Fruit fly (Drosophila melanogaster) whole organism, wandering third instar larva: ENCODE results near the gene Nfs1.

Experiments
- Abd-B ChIP-seq: fragments of >200 bp; optimal IDR thresholded peaks from 2 replicates; lab custom pipeline; 2017; ENCODE audit warnings: missing biosample characterization, missing genetic modification characterization
- CrebA ChIP-seq: fragments of 200-800 bp; sonication (Bioruptor generic); optimal IDR thresholded peaks from 2 replicates; lab custom pipeline; 2016; ENCODE audit warnings: missing biosample characterization, mild to moderate bottlenecking, missing genetic modification characterization, borderline replicate concordance
- Hnf4 ChIP-seq: fragments of 200-800 bp; sonication (Bioruptor generic); optimal IDR thresholded peaks from 2 replicates; lab custom pipeline; 2016; ENCODE audit warnings: missing biosample characterization, mild to moderate bottlenecking, missing genetic modification characterization
- Hr83 ChIP-seq: fragments of 200-300 bp; sonication (Bioruptor generic); optimal IDR thresholded peaks from 2 replicates; lab custom pipeline; 2016; ENCODE audit warnings: missing biosample characterization, mild to moderate bottlenecking, missing genetic modification characterization, moderate library complexity; ENCODE audit not compliant: poor library complexity, severe bottlenecking
- Jra ChIP-seq: sonication (Bioruptor generic); optimal IDR thresholded peaks from 2 replicates; lab custom pipeline; 2016; ENCODE audit warnings: missing biosample characterization, missing genetic modification characterization
- br ChIP-seq: fragments of 200-800 bp; sonication (Bioruptor generic); optimal IDR thresholded peaks from 2 replicates; lab custom pipeline; 2016; ENCODE audit warnings: missing biosample characterization, missing genetic modification characterization
- ey ChIP-seq: fragments of 200-800 bp; sonication (Bioruptor generic); optimal IDR thresholded peaks from 2 replicates; lab custom pipeline; 2016; ENCODE audit warnings: missing biosample characterization, missing genetic modification characterization
- foxo ChIP-seq, 2 experiments: fragments of 200-800 bp; sonication (Bioruptor generic); optimal IDR thresholded peaks; 2 replicates in 1 of 2; 3 replicates in 1 of 2; lab custom pipeline; 2016 to 2017; ENCODE audit warnings: missing biosample characterization in 2 of 2, missing genetic modification characterization in 2 of 2
- h ChIP-seq: fragments of 200-800 bp; sonication (Bioruptor generic); optimal IDR thresholded peaks from 3 replicates; lab custom pipeline; 2016; ENCODE audit warnings: missing biosample characterization, mild to moderate bottlenecking, missing genetic modification characterization
- jim ChIP-seq: fragments of 175-275, 200-325 bp; sonication (Bioruptor generic); optimal IDR thresholded peaks from 2 replicates; lab custom pipeline; 2016; ENCODE audit warnings: missing biosample characterization, mild to moderate bottlenecking, missing genetic modification characterization
- lola ChIP-seq: fragments of >200 bp; optimal IDR thresholded peaks from 2 replicates; lab custom pipeline; 2017; ENCODE audit warnings: missing biosample characterization, missing genetic modification characterization
- psq ChIP-seq: fragments of 200-800 bp; sonication (Bioruptor generic); optimal IDR thresholded peaks from 3 replicates; lab custom pipeline; 2017; ENCODE audit warnings: missing biosample characterization, mild to moderate bottlenecking, missing genetic modification characterization, moderate library complexity

dm6 chr2L:12005436-12006396, 6.3 kb downstream of the Nfs1 start:
- no peak for TF ChIP-seq foxo (GFP tag; optimal IDR thresholded peaks at IDR 0.05; lab: Kevin White, UChicago)
- TF ChIP-seq jim (GFP tag; lab: Kevin White, UChicago) = no peak
- TF ChIP-seq br = peak; percentile 59
- no peak for TF ChIP-seq lola (GFP tag; lab: Kevin White, UChicago)
- TF ChIP-seq Jra (GFP tag; lab: Kevin White, UChicago) = peak; percentile 40
- TF ChIP-seq h (GFP tag; lab: Kevin White, UChicago) = no peak
- TF ChIP-seq psq (GFP tag; lab: Kevin White, UChicago) = peak; percentile 5
- no peak for TF ChIP-seq Abd-B
- no peak for TF ChIP-seq Hnf4 (GFP tag; lab: Kevin White, UChicago)
- no peak for TF ChIP-seq Hr83 (GFP tag; lab: Kevin White, UChicago)
- TF ChIP-seq ey (GFP tag; lab: Kevin White, UChicago) = no peak
- TF ChIP-seq CrebA (GFP tag; lab: Kevin White, UChicago) = no peak
